Fruit fly (Drosophila melanogaster): Measurements from ENCODE around the gene CG13875.

dm6 chr3L:152489-152888 lies 27.2 kb upstream of the CG13875 start, which contains the start of the genes Dic61B and p130CAS:
- TF ChIP-seq Atf3 (GFP tag; optimal IDR thresholded peaks at IDR 0.05) = no peak
- TF ChIP-seq CG17328 (GFP tag; IDR thresholded peaks at IDR 0.05) = no peak
- no peak for TF ChIP-seq gt (GFP tag; IDR thresholded peaks at IDR 0.05)
- no peak for TF ChIP-seq croc (GFP tag; conservative IDR thresholded peaks at IDR 0.05)
- TF ChIP-seq lilli (GFP tag; optimal IDR thresholded peaks at IDR 0.05) = no peak
- TF ChIP-seq CG43689 (GFP tag; IDR thresholded peaks at IDR 0.05) = no peak
- no peak for TF ChIP-seq CG6854 (GFP tag; optimal IDR thresholded peaks at IDR 0.05)
- TF ChIP-seq CG34422 (GFP tag; IDR thresholded peaks at IDR 0.05) = no peak
- no peak for TF ChIP-seq crol (GFP tag; IDR thresholded peaks at IDR 0.05)
- no peak for TF ChIP-seq CG16863 (GFP tag; optimal IDR thresholded peaks at IDR 0.05)
- TF ChIP-seq Eip74EF (GFP tag; optimal IDR thresholded peaks at IDR 0.05) = no peak
- TF ChIP-seq Fer2 (tag; optimal IDR thresholded peaks at IDR 0.05) = no peak
- no peak for TF ChIP-seq CG11695 (GFP tag; IDR thresholded peaks at IDR 0.05)
- TF ChIP-seq h (optimal IDR thresholded peaks at IDR 0.05) = no peak

Measured in whole organism, embryonic.